Worm (Caenorhabditis elegans) whole organism, L4/young adult: ENCODE results near the gene atln-1.

Experiments used
- W03F9.2 ChIP-seq: fragments of 150-350 bp; optimal IDR thresholded peaks from 2 replicates; lab custom pipeline; 2014; ENCODE audit warnings: missing biosample characterization, missing genetic modification characterization
- dao-5 ChIP-seq: sonication (generic microtip); optimal IDR thresholded peaks from 2 replicates; lab custom pipeline; 2016; ENCODE audit warnings: missing genotype, missing genetic modification characterization, moderate library complexity, missing compliant biosample characterization

DNA sequence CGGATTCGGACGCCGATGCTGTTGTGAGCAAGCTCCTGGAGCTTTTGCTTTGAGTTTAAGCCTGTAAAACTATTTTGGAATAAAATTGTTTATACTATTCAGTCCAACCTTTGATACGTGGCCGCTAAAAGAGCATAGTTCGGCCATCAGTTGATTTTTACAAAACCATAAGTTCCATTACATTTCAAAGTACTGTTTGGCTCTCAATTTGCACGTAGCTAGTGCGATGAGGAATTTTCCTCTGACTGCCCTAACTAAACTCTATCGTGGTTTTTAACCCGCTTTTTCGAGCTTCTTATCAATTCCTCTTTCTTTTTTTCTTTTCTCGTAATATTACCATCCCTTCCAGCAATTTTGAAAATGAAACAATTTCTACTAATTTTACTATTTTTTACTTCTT, 35.0 kb downstream of the atln-1 start, which contains the start of gene clec-80:
- TF ChIP-seq W03F9.2 (tag; lab: Kevin White, UChicago) (no peak), dao-5 (no peak)
